Worm (Caenorhabditis elegans) whole organism, L4/young adult: Measurements from ENCODE around the gene F54E4.2.

Experiments used
- dao-5 ChIP-seq: sonication (generic microtip); optimal IDR thresholded peaks from 2 replicates; lab custom pipeline; 2016; ENCODE audit warnings: missing genotype, missing genetic modification characterization, moderate library complexity, missing compliant biosample characterization
- him-1 ChIP-seq: sonication (generic microtip); optimal IDR thresholded peaks from 2 replicates; lab custom pipeline; 2016; ENCODE audit warnings: missing genotype, missing genetic modification reagents, missing genetic modification characterization, missing compliant biosample characterization

ce11 chrX:14662460-14662859 is 33.7 kb upstream of the F54E4.2 start:
- TF ChIP-seq him-1 (no peak), dao-5 (no peak)
